Worm (Caenorhabditis elegans) whole organism, L4/young adult: ENCODE measurements around the gene F13E9.13.

Experiments
- W03F9.2 ChIP-seq: fragments of 150-350 bp; optimal IDR thresholded peaks from 2 replicates; lab custom pipeline; 2014; ENCODE audit warnings: missing biosample characterization, missing genetic modification characterization
- dao-5 ChIP-seq: sonication (generic microtip); optimal IDR thresholded peaks from 2 replicates; lab custom pipeline; 2016; ENCODE audit warnings: missing genotype, missing genetic modification characterization, moderate library complexity, missing compliant biosample characterization
- him-1 ChIP-seq: sonication (generic microtip); optimal IDR thresholded peaks from 2 replicates; lab custom pipeline; 2016; ENCODE audit warnings: missing genotype, missing genetic modification reagents, missing genetic modification characterization, missing compliant biosample characterization

The F13E9.13 gene

ce11 chrIV:10881230-10881629 lies at the start of gene F13E9.13:
Gene F13E9.13 (plus strand): TSS chrIV:10881546.
- TF ChIP-seq dao-5 (tag; lab: Kevin White, UChicago) (no peak), him-1 (no peak), W03F9.2 (tag; lab: Kevin White, UChicago) (no peak)

- no peak for TF ChIP-seq him-1
- no peak for TF ChIP-seq W03F9.2 (tag; lab: Kevin White, UChicago)
- TF ChIP-seq dao-5 (tag; lab: Kevin White, UChicago): no peak
These were observed 49.2 kb upstream of the F13E9.13 start, which contains the start of gene best-15 for ce11 chrIV:10832148-10832547. Gene best-15 (minus strand): TSS chrIV:10832248.

DNA sequence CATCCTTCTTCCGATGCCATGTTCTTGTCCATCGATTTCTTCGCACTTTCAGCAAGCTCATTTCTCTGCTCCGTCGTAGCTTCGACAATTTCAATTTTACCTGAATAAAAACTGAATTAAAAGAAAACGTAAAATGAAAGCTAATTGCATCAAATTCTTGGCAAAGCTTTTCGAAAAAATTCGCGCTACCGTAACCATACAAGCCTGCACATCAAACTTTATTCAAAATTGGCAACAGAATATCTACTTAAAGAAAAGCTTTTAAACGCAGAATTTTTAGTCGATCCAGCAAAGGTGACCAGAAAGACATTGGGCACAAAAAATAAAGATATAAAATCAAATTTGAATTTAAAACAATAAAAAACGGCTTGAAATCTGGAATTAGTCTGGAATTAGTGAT lies 39.1 kb upstream of the F13E9.13 start:
- TF ChIP-seq him-1: no peak
- TF ChIP-seq W03F9.2 (tag; lab: Kevin White, UChicago): no peak
- no peak for TF ChIP-seq dao-5 (tag; lab: Kevin White, UChicago)

ce11 chrIV:10842705-10843364 lies 38.5 kb upstream of the F13E9.13 start, which contains the start of gene T11G6.5:
Gene T11G6.5 (minus strand): TSS chrIV:10842755.
- TF ChIP-seq W03F9.2 (tag; lab: Kevin White, UChicago) (no peak), him-1 (no peak), dao-5 (tag; lab: Kevin White, UChicago) (no peak)

DNA sequence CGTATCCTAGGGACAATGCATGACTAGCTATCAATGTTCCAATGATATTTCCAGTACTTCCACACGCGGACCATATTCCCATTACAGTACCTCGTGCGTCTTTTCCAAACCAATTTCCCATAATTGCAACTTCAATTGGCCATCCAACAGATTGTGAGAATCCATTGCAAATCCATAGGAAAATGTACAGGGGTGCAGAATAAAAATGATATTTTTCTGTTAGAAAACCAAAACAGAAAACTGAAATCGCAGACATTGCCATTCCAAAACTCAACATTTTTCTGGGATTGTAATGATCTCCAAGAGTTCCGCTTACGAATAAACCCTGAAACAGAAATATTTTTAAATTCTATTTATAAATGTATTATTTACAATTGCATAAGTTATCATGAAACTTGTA lies 30.2 kb upstream of the F13E9.13 start:
- no peak for TF ChIP-seq dao-5 (tag; lab: Kevin White, UChicago)
- TF ChIP-seq W03F9.2 (tag; lab: Kevin White, UChicago): no peak
- TF ChIP-seq him-1: no peak

- TF ChIP-seq him-1 (no peak), W03F9.2 (tag; lab: Kevin White, UChicago) (no peak), dao-5 (tag; lab: Kevin White, UChicago) (no peak)
These were observed 29.5 kb upstream of the F13E9.13 start, which contains the start of gene T11G6.4 for ce11 chrIV:10851833-10852232. Gene T11G6.4 (minus strand): TSS chrIV:10851933.

ce11 chrIV:10852403-10852802 lies 28.9 kb upstream of the F13E9.13 start:
- TF ChIP-seq him-1: no peak
- no peak for TF ChIP-seq W03F9.2 (tag; lab: Kevin White, UChicago)
- no peak for TF ChIP-seq dao-5 (tag; lab: Kevin White, UChicago)

DNA sequence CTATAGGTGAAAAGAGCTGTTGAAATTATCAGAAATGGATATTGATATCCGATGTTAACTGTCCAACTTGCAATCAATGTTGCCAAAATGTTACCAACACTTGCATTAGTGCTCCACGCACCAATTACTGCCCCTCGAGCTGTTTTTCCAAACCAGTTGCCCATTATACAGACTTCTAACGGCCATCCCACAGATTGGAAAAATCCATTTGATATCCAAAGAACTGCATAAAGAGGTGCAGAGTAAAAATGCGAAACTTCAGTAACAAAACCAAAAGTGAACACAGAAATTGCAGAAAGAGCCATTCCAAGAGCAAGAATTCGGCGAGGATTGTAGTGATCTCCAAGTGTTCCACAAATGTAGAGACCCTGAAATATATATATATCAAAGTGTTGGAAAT lies 27.3 kb upstream of the F13E9.13 start:
- TF ChIP-seq W03F9.2 (tag; lab: Kevin White, UChicago) (no peak), him-1 (no peak), dao-5 (tag; lab: Kevin White, UChicago) (no peak)

DNA sequence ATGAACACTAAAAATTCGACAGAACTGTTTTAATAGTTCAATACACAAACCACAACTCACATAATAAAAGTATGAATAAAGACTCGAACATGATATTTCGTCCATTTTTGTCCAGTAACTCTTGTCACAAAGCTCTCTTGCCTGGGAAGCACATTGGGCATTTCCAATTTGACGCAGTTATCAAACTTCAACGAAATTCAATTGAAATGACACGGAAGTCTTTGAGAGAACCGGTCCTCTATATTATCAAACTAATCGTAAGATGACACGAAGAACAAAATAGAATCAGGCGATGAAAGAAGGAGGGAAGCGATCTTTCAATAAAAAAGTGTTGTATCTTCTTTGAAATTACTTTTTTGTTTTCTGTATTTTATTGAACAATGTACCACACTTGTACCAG lies 26.3 kb upstream of the F13E9.13 start, which contains the start of gene T11G6.3:
Gene T11G6.3 (minus strand): TSS at position 189 of the 400 bp plus-strand sequence.
- TF ChIP-seq dao-5 (tag; lab: Kevin White, UChicago): no peak
- no peak for TF ChIP-seq him-1
- no peak for TF ChIP-seq W03F9.2 (tag; lab: Kevin White, UChicago)

DNA sequence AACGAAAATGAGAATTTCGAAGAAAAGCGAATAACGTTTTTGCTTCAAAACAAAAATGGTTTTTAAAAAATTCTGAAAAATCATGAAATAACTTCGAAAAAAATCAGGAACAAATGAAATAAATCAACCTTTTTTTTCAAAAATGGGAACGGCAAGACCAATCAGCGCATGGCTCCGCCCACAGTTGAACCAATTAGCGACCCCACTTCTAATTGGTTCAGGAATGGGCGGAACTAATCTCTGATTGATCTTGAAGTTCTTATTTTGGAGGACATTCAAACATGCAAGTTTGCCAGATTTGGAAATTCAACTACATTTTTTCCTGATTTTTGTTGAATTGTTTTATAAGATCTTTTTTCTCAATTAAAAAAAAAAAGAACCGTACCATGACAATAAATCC lies 25.4 kb upstream of the F13E9.13 start:
- TF ChIP-seq dao-5 (tag; lab: Kevin White, UChicago) (no peak), him-1 (no peak), W03F9.2 (tag; lab: Kevin White, UChicago) (no peak)

- peak; percentile 31 for TF ChIP-seq W03F9.2 (tag; lab: Kevin White, UChicago)
- TF ChIP-seq dao-5 (tag; lab: Kevin White, UChicago): no peak
- TF ChIP-seq him-1: no peak
These were observed 22.9 kb upstream of the F13E9.13 start, which contains the start of the genes T11G6.2 and hars-1 for ce11 chrIV:10858300-10859016. Gene T11G6.2 (minus strand): TSS chrIV:10858496. Gene hars-1 (plus strand): TSS chrIV:10858957.

DNA sequence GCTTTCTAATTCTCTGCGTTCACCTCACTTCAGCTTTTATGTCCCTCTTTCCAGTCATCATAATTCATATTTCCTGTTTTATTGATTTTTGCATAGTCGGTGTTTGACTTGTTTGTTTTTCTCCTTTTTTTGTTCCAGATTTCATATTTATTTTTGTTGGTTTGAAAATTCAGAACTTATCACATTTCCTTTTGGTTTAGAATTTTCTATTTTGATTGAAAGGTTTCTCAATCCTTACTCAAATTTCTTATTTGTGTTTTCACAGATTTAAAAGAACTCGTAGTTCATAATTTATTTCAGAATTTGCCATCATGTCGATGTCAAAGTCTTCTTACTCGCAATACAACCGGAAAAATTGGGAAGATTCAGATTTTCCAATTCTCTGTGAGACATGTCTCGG lies 20.2 kb upstream of the F13E9.13 start, which contains the start of gene rbm-22:
Gene rbm-22 (plus strand): TSS at position 301 of the 400 bp plus-strand sequence.
- no peak for TF ChIP-seq him-1
- TF ChIP-seq dao-5 (tag; lab: Kevin White, UChicago): no peak
- TF ChIP-seq W03F9.2 (tag; lab: Kevin White, UChicago): no peak

ce11 chrIV:10864031-10864430 lies 17.3 kb upstream of the F13E9.13 start, which contains the start of gene nish-1:
Gene nish-1 (plus strand): TSS chrIV:10864331.
- TF ChIP-seq him-1 (no peak), dao-5 (tag; lab: Kevin White, UChicago) (no peak), W03F9.2 (tag; lab: Kevin White, UChicago) (no peak)
